Worm (Caenorhabditis elegans): ENCODE results near the gene abu-11.

DNA sequence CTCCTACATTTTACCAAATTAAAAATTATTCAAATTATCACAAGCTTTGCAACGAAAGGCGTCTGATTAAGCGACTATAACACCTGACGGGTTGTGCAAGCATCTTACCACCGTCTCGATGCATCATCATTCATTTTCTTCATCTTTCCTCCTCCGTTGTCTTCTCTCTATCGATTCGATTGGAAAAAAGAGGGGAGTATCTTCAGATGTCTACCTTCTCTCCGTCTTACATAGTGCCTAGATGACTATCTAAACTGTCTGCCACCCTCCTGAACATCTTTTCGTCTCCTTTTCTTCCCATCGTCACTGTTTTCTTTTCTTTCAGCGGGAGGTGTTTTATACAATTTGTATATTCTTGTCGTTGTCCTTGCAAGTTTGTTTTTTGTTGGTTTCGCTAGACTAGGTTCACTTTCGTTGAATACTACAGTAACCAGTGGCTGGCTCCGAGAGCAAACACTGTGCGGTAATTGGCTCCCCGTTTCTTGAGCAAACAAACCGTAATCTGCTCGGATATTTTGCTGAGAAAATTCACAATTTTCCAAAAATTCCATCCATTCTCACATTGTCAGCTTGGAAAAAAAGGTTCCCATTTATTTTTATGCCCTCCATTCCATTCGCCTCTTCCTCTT lies 35.0 kb downstream of the abu-11 start:
- TF ChIP-seq pqm-1 (tag; optimal IDR thresholded peaks at IDR 0.05) = peak; percentile 33
- peak; percentile 46 for TF ChIP-seq mep-1 (tag; optimal IDR thresholded peaks at IDR 0.05)
- peak; percentile 26 for TF ChIP-seq ceh-28 (tag; optimal IDR thresholded peaks at IDR 0.05)
- no peak for TF ChIP-seq nhr-76 (tag; optimal IDR thresholded peaks at IDR 0.05)
- TF ChIP-seq R02D3.7 (tag; optimal IDR thresholded peaks at IDR 0.05) = no peak

All from whole organism, L4 larva.